Worm (Caenorhabditis elegans) whole organism, L1 larva: Measurements from ENCODE around the gene arle-14.

ENCODE experiments used
- ama-1 ChIP-seq: fragments of 150-350 bp; optimal IDR thresholded peaks from 2 replicates; lab custom pipeline; 2014
- ces-1 ChIP-seq: fragments of 150-350 bp; optimal IDR thresholded peaks from 2 replicates; lab custom pipeline; 2014; ENCODE audit warnings: missing biosample characterization, missing genetic modification reagents, missing genetic modification characterization
- efl-1 ChIP-seq, 4 experiments: fragments of 150-350 bp; optimal IDR thresholded peaks in 3 of 4; peaks in 1 of 4; 1 replicate in 1 of 4; 2 replicates in 3 of 4; lab custom pipeline; 2014; ENCODE audit warnings: missing biosample characterization in 2 of 4, missing genetic modification characterization in 2 of 4, missing genetic modification reagents in 2 of 4
- grh-1 ChIP-seq: fragments of 200-800 bp; sonication (Bioruptor generic); IDR thresholded peaks from 2 replicates; pipeline ENCODE4 v1.3.6; 2022; ENCODE audit warnings: missing genetic modification reagents, missing genetic modification characterization, missing compliant biosample characterization
- lin-13 ChIP-seq: fragments of 150-350 bp; optimal IDR thresholded peaks from 2 replicates; lab custom pipeline; 2014; ENCODE audit warnings: missing biosample characterization, missing genetic modification reagents, missing genetic modification characterization
- lir-3 ChIP-seq: sonication (generic microtip); optimal IDR thresholded peaks from 2 replicates; lab custom pipeline; 2016; ENCODE audit warnings: mild to moderate bottlenecking, missing genetic modification characterization, moderate library complexity, missing compliant biosample characterization; ENCODE audit not compliant: poor library complexity
- nhr-11 ChIP-seq: fragments of 150-350 bp; optimal IDR thresholded peaks from 2 replicates; lab custom pipeline; 2014; ENCODE audit warnings: missing biosample characterization, missing genetic modification characterization
- nhr-237 ChIP-seq: fragments of 150-350 bp; optimal IDR thresholded peaks from 2 replicates; lab custom pipeline; 2014; ENCODE audit warnings: missing biosample characterization, missing genetic modification characterization
- rnt-1 ChIP-seq: sonication (generic microtip); optimal IDR thresholded peaks from 2 replicates; lab custom pipeline; 2016; ENCODE audit warnings: mild to moderate bottlenecking, missing genetic modification characterization, moderate library complexity, missing compliant biosample characterization
- sox-4 ChIP-seq: sonication (generic microtip); optimal IDR thresholded peaks from 2 replicates; lab custom pipeline; 2016; ENCODE audit warnings: missing genetic modification characterization, missing compliant biosample characterization
- tbx-2 ChIP-seq: sonication (generic microtip); optimal IDR thresholded peaks from 2 replicates; lab custom pipeline; 2016; ENCODE audit warnings: missing genetic modification characterization, missing compliant biosample characterization
- unc-62 ChIP-seq: fragments of 150-350 bp; optimal IDR thresholded peaks from 2 replicates; lab custom pipeline; 2014; ENCODE audit warnings: missing biosample characterization, missing genetic modification reagents, missing genetic modification characterization
- zag-1 ChIP-seq: fragments of 150-350 bp; optimal IDR thresholded peaks from 2 replicates; lab custom pipeline; 2014; ENCODE audit warnings: missing biosample characterization, missing genetic modification characterization
- ztf-11 ChIP-seq, 2 experiments: sonication (generic microtip); optimal IDR thresholded peaks; 2 replicates each; lab custom pipeline; 2016 to 2017; ENCODE audit warnings: missing genetic modification characterization in 2 of 2, missing biosample characterization in 1 of 2, missing compliant biosample characterization in 1 of 2

ce11 chrIII:5729367-5729766 lies 36.7 kb downstream of the arle-14 start:
- TF ChIP-seq ztf-11 (tag; optimal IDR thresholded peaks at IDR 0.05; lab: Kevin White, UChicago) (no peak), grh-1 (GFP tag; lab: Robert Waterston, UW) (no peak), lin-13 (GFP tag; lab: Kevin White, UChicago) (no peak), rnt-1 (tag; lab: Kevin White, UChicago) (no peak), nhr-11 (no peak), unc-62 (no peak), sox-4 (tag; lab: Kevin White, UChicago) (no peak), lir-3 (tag; lab: Kevin White, UChicago) (no peak), zag-1 (tag; lab: Kevin White, UChicago) (no peak), nhr-237 (tag; lab: Kevin White, UChicago) (no peak), ama-1 (lab: Kevin White, UChicago) (no peak), efl-1 (optimal IDR thresholded peaks at IDR 0.05; lab: Kevin White, UChicago) (no peak), efl-1 (GFP tag; optimal IDR thresholded peaks at IDR 0.05 in 1 of 2; lab: Kevin White, UChicago) (no peak), ces-1 (GFP tag; lab: Kevin White, UChicago) (no peak), tbx-2 (tag; lab: Kevin White, UChicago) (no peak)
